Worm (Caenorhabditis elegans) whole organism, L4 larva: ENCODE results near the gene F27B3.6.

Experiments
- F49E8.2 ChIP-seq: sonication (generic microtip); optimal IDR thresholded peaks from 2 replicates; lab custom pipeline; 2016; ENCODE audit warnings: missing compliant biosample characterization, mild to moderate bottlenecking, missing genetic modification characterization, borderline replicate concordance
- R02D3.7 ChIP-seq: fragments of 150-350 bp; sonication (generic microtip); optimal IDR thresholded peaks from 3 replicates; lab custom pipeline; 2014; ENCODE audit warnings: missing biosample characterization, missing genetic modification characterization
- T20F7.1 ChIP-seq: fragments of 200-800 bp; sonication (Bioruptor generic); optimal IDR thresholded peaks from 2 replicates; lab custom pipeline; 2018; ENCODE audit warnings: mild to moderate bottlenecking, missing genetic modification characterization, missing compliant biosample characterization
- Y105C5A.15 ChIP-seq: fragments of 200-800 bp; sonication (Bioruptor generic); IDR thresholded peaks from 2 replicates; pipeline ENCODE4 v1.3.6; 2022; ENCODE audit warnings: missing genetic modification characterization, missing compliant biosample characterization
- Y75B8A.6 ChIP-seq: fragments of 200-800 bp; sonication (Bioruptor generic); IDR thresholded peaks from 2 replicates; pipeline ENCODE4 v1.3.6; 2022; ENCODE audit warnings: missing genetic modification reagents, missing genetic modification characterization, missing compliant biosample characterization
- ZK546.5 ChIP-seq, 2 experiments: sonication (generic microtip); optimal IDR thresholded peaks; 2 replicates each; lab custom pipeline; 2017; ENCODE audit warnings: missing biosample characterization in 2 of 2, missing genetic modification characterization in 2 of 2
- aha-1 ChIP-seq: fragments of 150-350 bp; peaks from one replicate; lab custom pipeline; 2014; ENCODE audit warnings: missing biosample characterization, missing genetic modification characterization
- ama-1 ChIP-seq: fragments of 150-350 bp; optimal IDR thresholded peaks from 2 replicates; lab custom pipeline; 2014; ENCODE audit warnings: inconsistent platforms, mixed read lengths
- attf-4 ChIP-seq: sonication (generic microtip); optimal IDR thresholded peaks from 3 replicates; lab custom pipeline; 2017; ENCODE audit warnings: missing biosample characterization, missing genetic modification characterization
- ceh-44 ChIP-seq: fragments of 200-800 bp; sonication (Bioruptor generic); IDR thresholded peaks from 2 replicates; pipeline ENCODE4 v1.3.6; 2022; ENCODE audit warnings: missing genetic modification reagents, missing genetic modification characterization, missing compliant biosample characterization
- daf-16 ChIP-seq, 3 experiments: sonication (generic microtip); optimal IDR thresholded peaks; 2 replicates each; lab custom pipeline; 2016 to 2017; ENCODE audit warnings: missing genetic modification characterization in 3 of 3, missing genetic modification reagents in 3 of 3, mild to moderate bottlenecking in 2 of 3, missing compliant biosample characterization in 2 of 3, missing biosample characterization in 1 of 3, moderate library complexity in 1 of 3
- daf-19 ChIP-seq: fragments of 200-800 bp; sonication (Bioruptor generic); conservative IDR thresholded peaks from 2 replicates; pipeline ENCODE4 v1.3.6; 2022; ENCODE audit warnings: missing genetic modification characterization, missing compliant biosample characterization
- daf-8 ChIP-seq: fragments of 200-800 bp; sonication (Bioruptor generic); IDR thresholded peaks from 2 replicates; pipeline ENCODE4 v1.3.6; 2022; ENCODE audit warnings: missing genetic modification characterization, missing compliant biosample characterization
- dmd-6 ChIP-seq: fragments of 200-800 bp; sonication (Bioruptor generic); IDR thresholded peaks from 2 replicates; pipeline ENCODE4 v1.3.6; 2022; ENCODE audit warnings: missing genetic modification reagents, missing genetic modification characterization, missing compliant biosample characterization
- dpl-1 ChIP-seq: fragments of 150-350 bp; optimal IDR thresholded peaks from 2 replicates; lab custom pipeline; 2014; ENCODE audit warnings: missing biosample characterization, missing genetic modification reagents, missing genetic modification characterization
- duxl-1 ChIP-seq: sonication (generic microtip); optimal IDR thresholded peaks from 2 replicates; lab custom pipeline; 2016; ENCODE audit warnings: mild to moderate bottlenecking, missing genetic modification characterization, moderate library complexity, missing compliant biosample characterization; ENCODE audit not compliant: poor library complexity
- dve-1 ChIP-seq: sonication (generic microtip); optimal IDR thresholded peaks from 2 replicates; lab custom pipeline; 2017; ENCODE audit warnings: antibody characterized with exemption, mild to moderate bottlenecking, missing genetic modification characterization, missing compliant biosample characterization; ENCODE audit not compliant: insufficient read depth
- egl-27 ChIP-seq: sonication (generic microtip); optimal IDR thresholded peaks from 3 replicates; lab custom pipeline; 2017; ENCODE audit warnings: missing biosample characterization, missing genetic modification reagents, missing genetic modification characterization
- fkh-10 ChIP-seq: fragments of 150-350 bp; optimal IDR thresholded peaks from 2 replicates; lab custom pipeline; 2014; ENCODE audit warnings: missing biosample characterization, missing genetic modification reagents, missing genetic modification characterization
- hif-1 ChIP-seq, 2 experiments: sonication (generic microtip); optimal IDR thresholded peaks; 2 replicates each; lab custom pipeline; 2016 to 2017; ENCODE audit warnings: missing compliant biosample characterization in 2 of 2, missing genetic modification characterization in 2 of 2, missing genetic modification reagents in 2 of 2, missing genotype in 2 of 2, mild to moderate bottlenecking in 1 of 2
- hlh-11 ChIP-seq: fragments of 200-800 bp; sonication (Bioruptor generic); optimal IDR thresholded peaks from 2 replicates; lab custom pipeline; 2018; ENCODE audit warnings: mild to moderate bottlenecking, missing genetic modification characterization, missing compliant biosample characterization
- hlh-30 ChIP-seq: sonication (generic microtip); optimal IDR thresholded peaks from 2 replicates; lab custom pipeline; 2017; ENCODE audit warnings: antibody characterized with exemption, mild to moderate bottlenecking, missing genetic modification characterization, missing compliant biosample characterization; ENCODE audit not compliant: insufficient read depth
- hmg-1.1 ChIP-seq: fragments of 200-800 bp; sonication (Bioruptor generic); IDR thresholded peaks from 2 replicates; pipeline ENCODE4 v1.3.6; 2022; ENCODE audit warnings: missing genetic modification reagents, missing genetic modification characterization, missing compliant biosample characterization
- lin-13 ChIP-seq: fragments of 150-350 bp; optimal IDR thresholded peaks from 2 replicates; lab custom pipeline; 2014; ENCODE audit warnings: missing biosample characterization, missing genetic modification reagents, missing genetic modification characterization
- lin-29 ChIP-seq: fragments of 200-800 bp; sonication (Bioruptor generic); IDR thresholded peaks from 2 replicates; pipeline ENCODE4 v1.3.6; 2022; ENCODE audit warnings: missing genetic modification reagents, missing genetic modification characterization, missing compliant biosample characterization
- lin-38 ChIP-seq: fragments of 200-800 bp; sonication (Bioruptor generic); IDR thresholded peaks from 2 replicates; pipeline ENCODE4 v1.3.6; 2022; ENCODE audit warnings: missing genetic modification reagents, missing genetic modification characterization, missing compliant biosample characterization
- lir-3 ChIP-seq: sonication (generic microtip); optimal IDR thresholded peaks from 2 replicates; lab custom pipeline; 2016; ENCODE audit warnings: mild to moderate bottlenecking, missing genetic modification characterization, missing compliant biosample characterization
- lsy-2 ChIP-seq, 2 experiments: fragments of 150-350 bp in 1 of 2; sonication (generic microtip) in 1 of 2; optimal IDR thresholded peaks; 2 replicates each; lab custom pipeline; 2014 to 2017; ENCODE audit warnings: missing biosample characterization in 2 of 2, missing genetic modification characterization in 2 of 2
- mdl-1 ChIP-seq, 2 experiments: fragments of 150-350 bp in 1 of 2; sonication (generic microtip) in 1 of 2; optimal IDR thresholded peaks; 2 replicates each; lab custom pipeline; 2014 to 2017; ENCODE audit warnings: missing biosample characterization in 2 of 2, missing genetic modification characterization in 2 of 2
- mep-1 ChIP-seq: fragments of 150-350 bp; sonication (generic microtip); optimal IDR thresholded peaks from 3 replicates; lab custom pipeline; 2014; ENCODE audit warnings: missing biosample characterization, missing genetic modification characterization
- mes-2 ChIP-seq: sonication (generic microtip); optimal IDR thresholded peaks from 2 replicates; lab custom pipeline; 2016; ENCODE audit warnings: missing genotype, mild to moderate bottlenecking, missing genetic modification characterization, missing compliant biosample characterization; ENCODE audit not compliant: poor library complexity, severe bottlenecking
- mxl-3 ChIP-seq: fragments of 200-800 bp; sonication (Bioruptor generic); optimal IDR thresholded peaks from 2 replicates; lab custom pipeline; 2018; ENCODE audit warnings: mild to moderate bottlenecking, missing genetic modification characterization, missing compliant biosample characterization
- nhr-102 ChIP-seq: sonication (generic microtip); optimal IDR thresholded peaks from 2 replicates; lab custom pipeline; 2016; ENCODE audit warnings: mild to moderate bottlenecking, missing genetic modification characterization, moderate library complexity, missing compliant biosample characterization
- nhr-11 ChIP-seq: fragments of 150-350 bp; optimal IDR thresholded peaks from 2 replicates; lab custom pipeline; 2014; ENCODE audit warnings: missing biosample characterization, missing genetic modification characterization
- nhr-25 ChIP-seq: sonication (generic microtip); optimal IDR thresholded peaks from 2 replicates; lab custom pipeline; 2017; ENCODE audit warnings: missing genetic modification characterization, mild to moderate bottlenecking, missing compliant biosample characterization, antibody characterized with exemption, moderate library complexity, borderline replicate concordance; ENCODE audit not compliant: insufficient read depth
- nhr-28 ChIP-seq: fragments of 150-350 bp; optimal IDR thresholded peaks from 2 replicates; lab custom pipeline; 2014; ENCODE audit warnings: missing biosample characterization, missing genetic modification characterization
- nhr-6 ChIP-seq: fragments of 150-350 bp; optimal IDR thresholded peaks from 2 replicates; lab custom pipeline; 2014; ENCODE audit warnings: missing biosample characterization, missing genetic modification characterization
- nhr-76 ChIP-seq: fragments of 150-350 bp; optimal IDR thresholded peaks from 2 replicates; lab custom pipeline; 2014; ENCODE audit warnings: missing biosample characterization, missing genetic modification characterization
- nhr-77 ChIP-seq: fragments of 150-350 bp; optimal IDR thresholded peaks from 2 replicates; lab custom pipeline; 2014; ENCODE audit warnings: missing biosample characterization, missing genetic modification characterization
- pha-4 ChIP-seq, 2 experiments: fragments of 150-350 bp in 1 of 2; fragments of 200-800 bp in 1 of 2; sonication (Bioruptor generic) in 1 of 2; IDR thresholded peaks in 1 of 2; optimal IDR thresholded peaks in 1 of 2; 2 replicates each; pipeline versions ENCODE4 v1.3.6 to Lab custom; 2014 to 2022; ENCODE audit warnings: missing genetic modification characterization in 2 of 2, missing genetic modification reagents in 2 of 2, missing biosample characterization in 1 of 2, missing compliant biosample characterization in 1 of 2
- rbr-2 ChIP-seq: sonication (generic microtip); optimal IDR thresholded peaks from 2 replicates; lab custom pipeline; 2016; ENCODE audit warnings: missing genotype, missing genetic modification characterization, missing compliant biosample characterization
- spr-1 ChIP-seq: sonication (generic microtip); optimal IDR thresholded peaks from 2 replicates; lab custom pipeline; 2016; ENCODE audit warnings: mild to moderate bottlenecking, missing genetic modification characterization, missing compliant biosample characterization
- spr-3 ChIP-seq: fragments of 200-800 bp; sonication (Bioruptor generic); optimal IDR thresholded peaks from 2 replicates; lab custom pipeline; 2018; ENCODE audit warnings: mild to moderate bottlenecking, missing genetic modification characterization, missing compliant biosample characterization
- unc-130 ChIP-seq: sonication (generic microtip); optimal IDR thresholded peaks from 2 replicates; lab custom pipeline; 2016; ENCODE audit warnings: missing genetic modification reagents, missing genetic modification characterization, missing compliant biosample characterization
- unc-62 ChIP-seq, 3 experiments: fragments of 150-350 bp in 1 of 3; sonication (generic microtip); optimal IDR thresholded peaks in 2 of 3; peaks in 1 of 3; 1 replicate in 1 of 3; 2 replicates in 2 of 3; lab custom pipeline; 2014 to 2017; ENCODE audit warnings: missing biosample characterization in 3 of 3, missing genetic modification characterization in 3 of 3, missing genetic modification reagents in 3 of 3, missing genotype in 1 of 3

F27B3.6 gene

ce11 chrIII:6610522-6610921, 32.1 kb upstream of the F27B3.6 start, which contains the start of gene srh-40:
Gene srh-40 (plus strand): TSS chrIII:6610822.
- TF ChIP-seq lin-38 (GFP tag; lab: Robert Waterston, UW) = no peak
- TF ChIP-seq unc-62 (GFP tag; optimal IDR thresholded peaks at IDR 0.05 in 1 of 2; lab: Kevin White, UChicago) = no peak
- TF ChIP-seq unc-62 (tag; optimal IDR thresholded peaks at IDR 0.05; lab: Kevin White, UChicago) = no peak
- no peak for TF ChIP-seq pha-4 (GFP tag; IDR thresholded peaks at IDR 0.05; lab: Robert Waterston, UW)
- TF ChIP-seq pha-4 (tag; optimal IDR thresholded peaks at IDR 0.05; lab: Kevin White, UChicago) = no peak
- TF ChIP-seq lir-3 (tag; lab: Kevin White, UChicago) = no peak
- TF ChIP-seq lin-29 (GFP tag; lab: Robert Waterston, UW) = no peak
- TF ChIP-seq Y105C5A.15 = no peak
- no peak for TF ChIP-seq R02D3.7

DNA sequence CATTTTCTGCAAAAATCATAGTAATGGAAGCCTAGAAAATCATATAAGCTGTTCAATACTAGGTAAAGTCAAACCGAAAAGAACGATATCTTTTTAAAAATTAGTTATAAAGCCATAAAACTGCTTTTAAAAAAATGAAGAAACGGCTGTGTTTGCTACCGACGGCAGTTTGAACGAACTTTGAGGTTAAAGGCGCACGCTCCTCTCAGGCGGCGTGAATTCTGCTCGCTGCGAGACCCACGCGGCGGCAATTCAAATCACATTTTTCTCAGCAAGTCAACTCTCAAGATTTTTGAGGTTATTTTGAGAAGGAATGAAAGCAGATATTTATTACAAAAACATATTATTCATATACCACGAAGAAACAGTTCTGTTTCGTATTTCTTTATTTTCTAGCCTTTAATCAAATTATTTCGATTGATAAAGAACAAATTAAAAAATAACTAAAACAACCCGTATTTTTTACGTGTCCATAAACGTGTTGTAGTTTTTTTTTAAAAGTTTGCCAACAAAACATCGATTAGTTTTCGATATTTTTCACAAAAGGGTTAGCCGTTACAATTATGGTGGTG, 29.8 kb upstream of the F27B3.6 start, which contains the start of the genes mdh-2 and F20H11.4:
mdh-2 (minus strand) TSS at position 6 of the 572 bp plus-strand sequence.
F20H11.4 (plus strand) TSS at position 522 of the 572 bp plus-strand sequence.
- TF ChIP-seq pha-4 (GFP tag; IDR thresholded peaks at IDR 0.05; lab: Robert Waterston, UW) = peak; percentile 37; the same call in 1 of the 2 replicates
- no peak for TF ChIP-seq pha-4 (tag; optimal IDR thresholded peaks at IDR 0.05; lab: Kevin White, UChicago)
- TF ChIP-seq nhr-77 (tag; lab: Kevin White, UChicago) = peak; percentile 77
- TF ChIP-seq daf-16 (GFP tag; optimal IDR thresholded peaks at IDR 0.05; lab: Kevin White, UChicago) = no peak
- peak; percentile 42 for TF ChIP-seq daf-16 (tag; optimal IDR thresholded peaks at IDR 0.05; lab: Kevin White, UChicago)
- peak; percentile 84 for TF ChIP-seq dve-1
- peak; percentile 13 for TF ChIP-seq fkh-10 (GFP tag; lab: Kevin White, UChicago)
- no peak for TF ChIP-seq F49E8.2 (tag; lab: Kevin White, UChicago)
- no peak for TF ChIP-seq ceh-44
- no peak for TF ChIP-seq Y75B8A.6 (GFP tag; lab: Robert Waterston, UW)
- TF ChIP-seq hlh-11 (tag; lab: Kevin White, UChicago) = peak; percentile 72
- TF ChIP-seq daf-19 = no peak
- peak; percentile 7 for TF ChIP-seq ama-1
- no peak for TF ChIP-seq spr-3 (GFP tag; lab: Kevin White, UChicago)
- TF ChIP-seq R02D3.7 = no peak
- peak; percentile 18 for TF ChIP-seq mxl-3 (GFP tag; lab: Kevin White, UChicago)
- TF ChIP-seq nhr-25 = peak; percentile 36
- peak; percentile 87 for TF ChIP-seq mes-2 (tag; lab: Kevin White, UChicago)
- TF ChIP-seq nhr-28 (tag; lab: Kevin White, UChicago) = peak; percentile 18
- TF ChIP-seq lin-13 = peak; percentile 75
- peak; percentile 45 to 88 for TF ChIP-seq lsy-2 (tag; optimal IDR thresholded peaks at IDR 0.05; lab: Kevin White, UChicago)
- TF ChIP-seq nhr-6 (tag; lab: Kevin White, UChicago) = peak; percentile 59
- TF ChIP-seq nhr-11 = peak; percentile 34
- TF ChIP-seq ZK546.5 (tag; optimal IDR thresholded peaks at IDR 0.05; lab: Kevin White, UChicago) = peak in 1 of 2 experiments; percentile 9
- peak; percentile 40; the same call in 1 of the 2 replicates for TF ChIP-seq hmg-1.1 (GFP tag; lab: Robert Waterston, UW)
- TF ChIP-seq lin-38 (GFP tag; lab: Robert Waterston, UW) = peak; percentile 78
- TF ChIP-seq hif-1 (tag; optimal IDR thresholded peaks at IDR 0.05; lab: Kevin White, UChicago) = peak in 1 of 2 experiments; percentile 48
- TF ChIP-seq spr-1 (tag; lab: Kevin White, UChicago) = no peak
- no peak for TF ChIP-seq daf-8 (GFP tag; lab: Robert Waterston, UW)
- no peak for TF ChIP-seq duxl-1 (tag; lab: Kevin White, UChicago)
- peak; percentile 12 for TF ChIP-seq nhr-102 (tag; lab: Kevin White, UChicago)
- no peak for TF ChIP-seq egl-27 (tag; lab: Kevin White, UChicago)
- TF ChIP-seq mep-1 (tag; lab: Kevin White, UChicago) = peak; percentile 87
- no peak for TF ChIP-seq attf-4 (tag; lab: Kevin White, UChicago)
- TF ChIP-seq aha-1 (tag; lab: Kevin White, UChicago) = peak; percentile 69
- peak; percentile 28; the same call in 1 of the 2 replicates for TF ChIP-seq dmd-6 (GFP tag; lab: Robert Waterston, UW)
- peak; percentile 93 for TF ChIP-seq hlh-30 (tag; lab: Kevin White, UChicago)
- no peak for TF ChIP-seq nhr-76 (tag; lab: Kevin White, UChicago)
- TF ChIP-seq T20F7.1 = peak; percentile 43
- peak; percentile 55 for TF ChIP-seq unc-130 (GFP tag; lab: Kevin White, UChicago)
- TF ChIP-seq rbr-2 (tag; lab: Kevin White, UChicago) = peak; percentile 47
- peak; percentile 95 for TF ChIP-seq dpl-1 (GFP tag; lab: Kevin White, UChicago)
- peak in 1 of 2 experiments; percentile 77 for TF ChIP-seq mdl-1 (tag; optimal IDR thresholded peaks at IDR 0.05; lab: Kevin White, UChicago)
